Worm (Caenorhabditis elegans) whole organism, mixed stage, embryonic: Measurements from ENCODE around the gene cest-32.

Experiments
- ceh-43 ChIP-seq: fragments of 200-800 bp; sonication (Bioruptor generic); optimal IDR thresholded peaks from 2 replicates; lab custom pipeline; 2018; ENCODE audit warnings: mild to moderate bottlenecking, missing genetic modification characterization, moderate library complexity, missing compliant biosample characterization
- nhr-237 ChIP-seq: fragments of 150-350 bp; optimal IDR thresholded peaks from 2 replicates; lab custom pipeline; 2014; ENCODE audit warnings: missing biosample characterization, missing genetic modification characterization

ce11 chrV:5271487-5271886, 37.8 kb upstream of the cest-32 start:
- TF ChIP-seq ceh-43 (GFP tag; lab: Kevin White, UChicago) (no peak), nhr-237 (tag; lab: Kevin White, UChicago) (no peak)
